Worm (Caenorhabditis elegans): Measurements from ENCODE around the gene gmpr-1.

The gmpr-1 gene

DNA sequence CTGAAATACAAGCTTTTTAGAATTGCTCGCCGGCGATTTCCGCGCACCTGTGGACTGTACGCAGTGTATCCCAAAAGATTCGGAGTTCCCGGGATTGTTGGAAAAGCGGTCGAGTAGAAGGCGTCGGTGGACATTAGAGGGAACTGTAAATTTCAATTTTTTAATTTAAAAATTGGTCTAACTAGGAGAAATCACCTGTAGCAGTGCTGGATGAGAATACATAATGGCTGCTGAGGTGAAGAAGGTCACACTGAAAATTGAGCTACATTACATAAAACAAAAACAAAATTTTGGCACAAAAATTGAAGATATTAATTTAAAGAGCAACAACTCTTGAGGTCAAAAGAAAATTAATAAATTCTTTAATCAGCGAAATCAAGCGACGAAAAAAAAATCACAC is 3.4 kb upstream of the gmpr-1 start, which contains the start of gene neg-1:
Gene neg-1, minus strand, starts transcription at position 250 of the 400 bp plus-strand sequence.
- no peak for TF ChIP-seq sptf-1 (tag; optimal IDR thresholded peaks at IDR 0.05)
- TF ChIP-seq elt-3 (tag; optimal IDR thresholded peaks at IDR 0.05): no peak

DNA sequence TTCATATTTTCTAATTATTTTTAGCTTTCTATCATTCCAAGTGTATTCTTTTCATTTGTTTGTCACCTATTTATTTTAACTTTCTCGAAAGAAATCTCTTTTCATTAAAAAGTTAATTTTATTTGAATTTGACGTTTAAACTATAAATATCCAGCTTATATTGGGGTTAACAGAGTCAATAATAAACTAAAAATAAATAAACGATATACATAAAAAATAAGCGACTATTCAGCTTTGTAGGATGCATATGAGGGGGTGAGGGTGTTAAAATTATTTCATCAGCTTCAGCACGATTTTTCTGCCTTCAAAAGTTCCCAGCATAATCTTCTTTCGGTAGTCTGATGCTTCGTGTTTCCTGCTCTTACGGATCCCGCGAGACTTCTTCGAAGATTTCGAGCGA is 2.5 kb upstream of the gmpr-1 start:
- no peak for TF ChIP-seq unc-30 (tag; optimal IDR thresholded peaks at IDR 0.05)
- no peak for TF ChIP-seq ceh-8 (GFP tag; optimal IDR thresholded peaks at IDR 0.05)
- TF ChIP-seq nhr-47 (tag; optimal IDR thresholded peaks at IDR 0.05): no peak
- TF ChIP-seq lir-3 (tag; optimal IDR thresholded peaks at IDR 0.05; ENCODE audit: poor library complexity): no peak
- TF ChIP-seq irx-1 (tag; optimal IDR thresholded peaks at IDR 0.05): no peak
- TF ChIP-seq isw-1 (GFP tag; IDR thresholded peaks at IDR 0.05): no peak

DNA sequence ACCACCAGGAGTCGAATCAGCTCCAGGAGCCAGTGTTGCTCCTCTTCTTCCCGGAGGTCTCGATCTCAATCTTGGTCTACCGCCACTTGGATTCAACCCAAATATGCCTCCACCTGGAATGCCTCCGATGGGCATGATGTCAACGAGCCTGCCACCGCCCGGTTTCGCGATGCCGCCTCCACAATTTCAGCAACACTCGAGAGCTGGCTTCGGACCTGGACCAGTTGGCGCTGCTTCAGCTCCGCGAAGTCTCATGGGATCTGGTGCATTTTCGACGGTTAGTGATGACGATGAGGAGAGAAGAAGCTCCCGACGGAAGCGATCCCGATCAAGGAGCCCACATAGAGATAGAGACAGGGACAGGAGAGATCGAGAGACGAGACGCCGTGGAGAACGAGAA is 1.8 kb upstream of the gmpr-1 start:
- TF ChIP-seq fkh-10 (GFP tag; optimal IDR thresholded peaks at IDR 0.05) (no peak), nhr-28 (tag; optimal IDR thresholded peaks at IDR 0.05) (no peak), efl-1 (optimal IDR thresholded peaks at IDR 0.05) (no peak), efl-1 (GFP tag; optimal IDR thresholded peaks at IDR 0.05 in 1 of 2) (peak in 1 of 2 experiments; percentile 89), ama-1 (optimal IDR thresholded peaks at IDR 0.05) (no peak), nhr-11 (tag; optimal IDR thresholded peaks at IDR 0.05) (no peak)

DNA sequence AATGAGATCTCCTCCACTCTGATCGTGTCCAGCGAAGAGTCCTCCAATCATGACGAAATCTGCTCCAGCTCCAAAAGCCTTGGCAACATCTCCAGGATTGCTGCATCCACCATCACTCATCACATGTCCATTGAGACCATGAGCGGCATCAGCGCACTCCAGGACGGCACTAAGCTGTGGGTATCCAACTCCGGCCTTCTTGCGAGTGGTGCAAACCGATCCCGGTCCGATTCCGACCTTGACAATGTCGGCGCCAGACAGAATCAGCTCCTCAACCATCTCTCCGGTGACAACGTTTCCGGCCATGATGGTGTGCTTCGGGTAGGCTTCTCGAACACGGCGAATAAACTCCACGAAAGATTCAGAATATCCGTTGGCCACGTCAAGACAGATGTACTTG is 668 bp downstream of the gmpr-1 start:
- TF ChIP-seq alr-1 (tag; optimal IDR thresholded peaks at IDR 0.05; ENCODE audit: borderline replicate concordance) (peak; percentile 81), swsn-7 (tag; optimal IDR thresholded peaks at IDR 0.05) (no peak), C04F5.9 (tag; optimal IDR thresholded peaks at IDR 0.05) (no peak), pag-3 (tag; optimal IDR thresholded peaks at IDR 0.05; ENCODE audit: borderline replicate concordance, insufficient read depth) (no peak), aly-2 (tag; optimal IDR thresholded peaks at IDR 0.05) (no peak)

DNA sequence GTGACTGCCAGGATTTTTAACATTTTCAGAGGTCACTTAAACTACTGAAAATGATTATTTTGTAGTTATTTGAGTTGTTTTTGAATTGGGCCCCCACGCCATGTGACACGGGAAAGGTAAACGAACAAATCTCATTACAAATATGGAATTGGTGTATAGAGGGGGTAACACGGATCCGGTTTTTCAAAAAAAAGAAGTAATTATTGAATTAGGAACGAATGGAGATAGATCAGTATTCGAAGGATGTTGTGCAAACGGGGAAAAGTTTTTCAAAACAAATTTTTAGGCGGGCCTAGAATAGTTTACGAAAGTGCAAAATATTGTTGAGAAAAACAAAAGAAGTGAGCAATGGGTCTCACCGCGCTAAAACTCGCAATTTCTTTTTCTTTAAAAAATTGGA is 4.7 kb downstream of the gmpr-1 start, which contains the start of gene F32D1.11:
Gene F32D1.11, minus strand, starts transcription at position 101 of the 400 bp plus-strand sequence.
- TF ChIP-seq C16A3.4 (tag; optimal IDR thresholded peaks at IDR 0.05) (no peak), efl-1 (optimal IDR thresholded peaks at IDR 0.05) (no peak), efl-1 (GFP tag; optimal IDR thresholded peaks at IDR 0.05 in 1 of 2) (peak in 1 of 2 experiments; percentile 26)

- TF ChIP-seq zip-4 (GFP tag; optimal IDR thresholded peaks at IDR 0.05): no peak
- no peak for TF ChIP-seq jun-1 (tag; optimal IDR thresholded peaks at IDR 0.05)
- no peak for TF ChIP-seq nhr-237 (tag; optimal IDR thresholded peaks at IDR 0.05)
- TF ChIP-seq ceh-88 (GFP tag; IDR thresholded peaks at IDR 0.05): no peak
- TF ChIP-seq aha-1 (tag; optimal IDR thresholded peaks at IDR 0.05): no peak
- TF ChIP-seq nhr-77 (tag; optimal IDR thresholded peaks at IDR 0.05): no peak
- no peak for TF ChIP-seq aly-2 (tag; optimal IDR thresholded peaks at IDR 0.05)
- TF ChIP-seq lin-13 (GFP tag; optimal IDR thresholded peaks at IDR 0.05): no peak
- no peak for TF ChIP-seq Y116A8C.19 (tag; optimal IDR thresholded peaks at IDR 0.05; ENCODE audit: borderline replicate concordance)
- no peak for TF ChIP-seq ces-1 (GFP tag; optimal IDR thresholded peaks at IDR 0.05)
- no peak for TF ChIP-seq dpl-1 (GFP tag; optimal IDR thresholded peaks at IDR 0.05)
- no peak for TF ChIP-seq unc-30 (tag; optimal IDR thresholded peaks at IDR 0.05)
- no peak for TF ChIP-seq ceh-8 (GFP tag; optimal IDR thresholded peaks at IDR 0.05)
- no peak for TF ChIP-seq lin-35 (GFP tag; optimal IDR thresholded peaks at IDR 0.05)
Observed at ce11 chrV:4364517-4364916, 6.7 kb downstream of the gmpr-1 start, which contains the start of gene grl-13. Gene grl-13, minus strand, starts transcription at chrV:4364617.

DNA sequence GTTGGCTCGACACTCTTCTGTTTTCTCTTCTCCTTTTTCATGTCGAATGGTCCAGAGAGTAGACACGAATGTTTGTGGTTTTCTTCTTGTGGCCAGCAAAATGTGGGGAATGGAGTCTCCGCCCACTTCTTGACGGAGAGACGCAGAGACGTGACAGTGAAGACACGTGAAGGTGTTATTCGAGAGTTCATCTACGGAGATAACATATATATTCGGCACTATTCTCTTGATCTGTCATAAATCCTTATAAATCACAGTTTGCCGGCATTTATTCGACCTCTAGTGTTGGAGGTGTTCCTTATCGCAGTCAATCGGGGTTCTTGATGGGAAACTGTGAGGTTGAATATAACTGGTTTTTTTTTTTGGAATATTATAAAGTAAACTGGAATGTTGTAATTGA is 9.7 kb downstream of the gmpr-1 start, which contains the start of gene F32D1.3:
Gene F32D1.3, minus strand, starts transcription at position 65 of the 400 bp plus-strand sequence.
- no peak for TF ChIP-seq nhr-76 (tag; optimal IDR thresholded peaks at IDR 0.05)
- TF ChIP-seq blmp-1 (tag; optimal IDR thresholded peaks at IDR 0.05): peak; percentile 12
